Worm (Caenorhabditis elegans) whole organism, L3 larva: ENCODE results near the gene Y55F3BL.4.

ENCODE experiments used
- aly-2 ChIP-seq: fragments of 150-350 bp; optimal IDR thresholded peaks from 2 replicates; lab custom pipeline; 2014; ENCODE audit warnings: missing biosample characterization, missing genetic modification characterization
- elt-2 ChIP-seq: sonication (generic microtip); optimal IDR thresholded peaks from 2 replicates; lab custom pipeline; 2016; ENCODE audit warnings: missing genetic modification reagents, mild to moderate bottlenecking, missing genetic modification characterization, missing compliant biosample characterization
- nhr-237 ChIP-seq: fragments of 150-350 bp; optimal IDR thresholded peaks from 2 replicates; lab custom pipeline; 2014; ENCODE audit warnings: missing biosample characterization, missing genetic modification characterization
- nhr-28 ChIP-seq: fragments of 150-350 bp; optimal IDR thresholded peaks from 2 replicates; lab custom pipeline; 2014; ENCODE audit warnings: missing biosample characterization, missing genetic modification characterization

DNA sequence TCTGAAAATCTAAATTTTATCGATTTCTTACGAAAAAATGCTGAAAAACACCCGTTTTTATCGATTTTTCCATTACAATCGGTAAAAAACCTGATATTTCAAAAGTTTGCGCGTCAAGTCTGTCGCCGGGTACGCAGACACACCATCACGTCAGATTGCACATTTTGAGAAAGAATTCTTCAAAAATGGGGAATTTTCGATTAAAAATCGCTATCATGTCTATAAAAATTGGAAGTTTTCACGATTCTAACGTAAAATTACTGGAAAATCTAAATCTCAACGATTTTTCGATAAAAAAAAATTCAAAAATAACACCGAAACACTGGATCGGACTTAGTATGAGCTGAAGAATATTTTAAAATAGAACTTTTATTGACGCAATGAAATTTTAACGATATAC is 10.6 kb upstream of the Y55F3BL.4 start, which contains the start of gene F56B3.4:
- no peak for TF ChIP-seq nhr-237 (tag; lab: Kevin White, UChicago)
- no peak for TF ChIP-seq nhr-28
- no peak for TF ChIP-seq aly-2
- TF ChIP-seq elt-2, result no peak
